Worm (Caenorhabditis elegans): ENCODE data around the gene B0547.2.

Gene B0547.2

DNA sequence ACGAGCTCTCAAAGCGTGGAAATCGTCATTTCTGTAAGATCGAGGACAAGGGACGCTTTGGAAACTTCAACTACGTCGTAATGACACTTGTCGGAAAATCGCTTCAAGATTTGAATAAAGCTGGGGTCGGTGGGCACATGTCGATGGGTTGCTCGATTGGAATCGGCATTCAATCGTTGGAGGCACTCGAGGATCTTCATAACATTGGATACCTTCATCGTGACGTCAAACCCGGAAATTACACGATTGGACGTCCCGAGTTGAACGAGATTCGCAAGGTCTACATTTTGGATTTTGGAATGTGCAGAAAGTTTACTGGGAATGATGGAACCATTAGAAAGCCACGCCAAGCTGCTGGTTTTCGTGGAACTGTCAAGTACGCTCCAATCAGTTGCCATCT lies 13.3 kb upstream of the B0547.2 start:
- TF ChIP-seq R02D3.7 (tag; optimal IDR thresholded peaks at IDR 0.05) (no peak), mbf-1 (tag; optimal IDR thresholded peaks at IDR 0.05) (no peak), blmp-1 (tag; optimal IDR thresholded peaks at IDR 0.05; ENCODE audit: insufficient read depth) (no peak), nhr-10 (tag; optimal IDR thresholded peaks at IDR 0.05) (no peak), nhr-6 (tag; optimal IDR thresholded peaks at IDR 0.05) (no peak), nhr-237 (tag; optimal IDR thresholded peaks at IDR 0.05) (no peak), Y55F3AM.14 (GFP tag; optimal IDR thresholded peaks at IDR 0.05) (no peak), ztf-1 (GFP tag; conservative IDR thresholded peaks at IDR 0.05) (no peak), snpc-4 (tag; optimal IDR thresholded peaks at IDR 0.05) (no peak), dmd-4 (tag; optimal IDR thresholded peaks at IDR 0.05) (no peak), nhr-129 (tag; optimal IDR thresholded peaks at IDR 0.05) (no peak), unc-55 (GFP tag; optimal IDR thresholded peaks at IDR 0.05) (no peak)

DNA sequence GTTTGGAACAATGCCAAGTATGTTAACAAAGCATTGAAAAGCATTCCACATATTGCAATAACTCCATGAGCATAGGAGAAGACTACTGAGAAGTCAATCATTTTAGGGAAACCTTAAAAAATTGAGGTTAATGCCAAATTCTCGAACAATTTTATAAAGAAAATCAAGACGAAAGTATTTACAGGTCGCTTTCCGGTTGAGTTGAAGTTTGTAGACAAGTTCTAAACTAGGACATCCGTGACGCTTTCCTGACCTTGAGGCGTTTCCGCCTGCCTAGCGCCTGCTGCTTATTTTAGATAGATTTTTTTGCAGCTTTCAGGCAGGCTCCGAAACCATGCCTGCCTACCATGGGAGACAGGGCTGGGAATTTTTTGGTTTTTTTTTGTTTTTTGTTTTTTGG lies 10.3 kb upstream of the B0547.2 start, which contains the start of gene srd-13:
srd-13 (minus strand) TSS at position 101 of the 400 bp plus-strand sequence.
- TF ChIP-seq zag-1 (tag; optimal IDR thresholded peaks at IDR 0.05) (no peak), ztf-11 (tag; optimal IDR thresholded peaks at IDR 0.05) (no peak), peb-1 (tag; optimal IDR thresholded peaks at IDR 0.05) (no peak), nhr-23 (tag; optimal IDR thresholded peaks at IDR 0.05) (no peak), unc-62 (GFP tag; optimal IDR thresholded peaks at IDR 0.05) (no peak), ZK546.5 (tag; optimal IDR thresholded peaks at IDR 0.05) (no peak)

DNA sequence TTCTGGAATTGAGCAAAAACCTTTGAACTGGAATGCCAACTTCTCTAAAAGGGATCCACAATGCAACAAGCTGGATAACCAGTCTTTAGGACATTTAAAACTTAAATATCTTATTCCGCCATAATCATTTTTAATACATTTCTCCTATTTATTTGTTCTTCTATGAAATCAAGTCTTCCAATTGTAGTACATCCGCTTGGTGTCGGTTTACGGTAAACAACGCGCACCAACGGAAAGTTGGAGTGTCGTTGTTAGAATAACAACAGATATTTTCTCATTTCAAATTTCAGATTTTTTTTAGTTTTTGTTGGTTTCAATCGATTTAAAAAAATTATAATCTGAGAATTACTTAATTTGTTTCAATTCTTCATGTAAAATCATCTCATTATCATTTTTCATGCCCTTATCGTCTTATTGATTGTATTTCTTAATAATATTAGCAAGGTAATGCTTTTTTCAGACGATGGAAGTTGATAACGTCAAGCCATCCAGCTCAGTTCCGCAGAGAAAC lies 3.3 kb downstream of the B0547.2 start, which contains the start of gene csn-5:
csn-5 (plus strand) TSS at position 461 of the 511 bp plus-strand sequence.
- TF ChIP-seq C34F6.9 (tag; optimal IDR thresholded peaks at IDR 0.05) (peak; percentile 23), F13H6.1 (tag; optimal IDR thresholded peaks at IDR 0.05) (no peak), R02D3.7 (tag; optimal IDR thresholded peaks at IDR 0.05) (peak; percentile 77), dmd-4 (tag; optimal IDR thresholded peaks at IDR 0.05) (no peak)

DNA sequence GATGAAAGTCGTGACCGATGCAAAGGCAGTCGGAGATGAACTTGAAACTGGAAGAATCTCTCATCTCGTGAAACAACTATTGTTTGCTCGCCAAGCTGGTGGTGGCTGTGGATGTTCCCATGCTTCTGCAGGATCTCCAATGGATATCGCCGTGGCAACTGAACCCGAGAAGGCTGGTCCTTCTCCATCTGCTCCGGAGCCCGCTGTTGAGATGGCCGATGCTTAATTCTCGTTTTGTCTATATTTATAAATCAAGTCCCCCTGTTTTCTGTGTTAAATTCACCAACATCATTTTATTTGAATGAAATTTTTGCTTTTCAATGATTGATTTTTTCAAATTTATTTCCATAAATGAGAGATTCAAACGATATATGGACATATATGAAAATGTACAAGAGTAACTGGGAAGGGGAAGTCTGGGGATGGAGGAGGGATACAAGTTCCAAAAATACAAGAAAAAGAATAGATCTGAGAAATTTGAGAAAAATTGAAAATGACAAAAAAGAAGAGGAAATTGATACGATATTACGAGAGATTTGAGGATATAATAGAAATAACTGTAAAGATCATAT lies 5.0 kb downstream of the B0547.2 start:
- TF ChIP-seq ceh-82 (tag; optimal IDR thresholded peaks at IDR 0.05) (no peak), aly-2 (tag; optimal IDR thresholded peaks at IDR 0.05) (no peak), peb-1 (tag; optimal IDR thresholded peaks at IDR 0.05) (no peak), elt-1 (tag; optimal IDR thresholded peaks at IDR 0.05) (no peak), ama-1 (optimal IDR thresholded peaks at IDR 0.05) (no peak), ceh-16 (tag; optimal IDR thresholded peaks at IDR 0.05) (no peak), sma-9 (GFP tag; optimal IDR thresholded peaks at IDR 0.05) (no peak), sma-9 (tag; optimal IDR thresholded peaks at IDR 0.05) (no peak), R02D3.7 (tag; optimal IDR thresholded peaks at IDR 0.05) (no peak), ZK546.5 (tag; optimal IDR thresholded peaks at IDR 0.05) (no peak), crh-2 (tag; optimal IDR thresholded peaks at IDR 0.05) (peak; percentile 8), nhr-25 (tag; optimal IDR thresholded peaks at IDR 0.05) (peak; percentile 15), lsy-2 (tag; optimal IDR thresholded peaks at IDR 0.05) (peak in 1 of 2 experiments; percentile 10), mdl-1 (tag; optimal IDR thresholded peaks at IDR 0.05) (no peak)

DNA sequence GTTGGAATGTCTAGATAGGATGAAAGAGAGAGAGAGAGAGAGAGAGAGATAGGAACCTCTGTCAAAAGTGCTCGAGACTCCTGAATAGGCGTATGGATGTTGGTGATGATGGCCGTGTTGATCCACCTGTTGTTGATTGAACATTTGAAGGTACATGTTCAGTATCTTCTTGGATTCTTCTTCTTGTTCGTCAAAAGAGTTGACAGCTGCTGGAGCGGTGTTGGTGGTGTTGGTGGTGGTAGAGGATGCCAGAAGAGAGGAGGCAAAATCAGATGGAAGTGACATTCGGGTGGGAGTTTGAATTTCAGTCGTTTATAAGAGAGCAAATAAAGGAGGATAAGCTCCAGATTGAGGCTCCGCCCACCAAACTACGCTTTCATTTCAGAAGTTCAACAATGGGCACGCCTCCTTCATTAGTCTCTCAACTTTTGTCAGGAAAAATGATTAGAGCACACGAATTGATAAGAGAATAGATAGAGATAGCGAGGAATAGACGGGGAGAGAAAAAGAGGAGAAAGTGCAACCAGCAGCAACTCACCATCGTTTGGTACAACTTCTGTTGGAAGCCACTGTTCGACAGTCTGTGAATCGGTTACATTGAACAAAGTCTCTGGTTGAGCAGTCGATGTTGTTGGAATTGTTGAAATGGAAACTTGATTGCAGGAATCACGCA lies 7.1 kb downstream of the B0547.2 start:
- TF ChIP-seq fos-1 (tag; optimal IDR thresholded peaks at IDR 0.05): peak; percentile 15
- no peak for TF ChIP-seq nhr-6 (tag; optimal IDR thresholded peaks at IDR 0.05)
- no peak for TF ChIP-seq dmd-4 (tag; optimal IDR thresholded peaks at IDR 0.05)
- TF ChIP-seq nhr-21 (tag; optimal IDR thresholded peaks at IDR 0.05): no peak
- TF ChIP-seq skn-1 (tag; optimal IDR thresholded peaks at IDR 0.05): no peak
- TF ChIP-seq sma-3 (GFP tag; optimal IDR thresholded peaks at IDR 0.05): no peak
- no peak for TF ChIP-seq ama-1 (optimal IDR thresholded peaks at IDR 0.05)
- TF ChIP-seq nhr-25 (tag; optimal IDR thresholded peaks at IDR 0.05): no peak
- TF ChIP-seq ceh-82 (tag; optimal IDR thresholded peaks at IDR 0.05): no peak
- TF ChIP-seq nhr-10 (tag; optimal IDR thresholded peaks at IDR 0.05): no peak
- peak; percentile 23 for TF ChIP-seq sma-9 (GFP tag; optimal IDR thresholded peaks at IDR 0.05)
- TF ChIP-seq sma-9 (tag; optimal IDR thresholded peaks at IDR 0.05): no peak
- no peak for TF ChIP-seq peb-1 (tag; optimal IDR thresholded peaks at IDR 0.05)
- TF ChIP-seq ZK546.5 (tag; optimal IDR thresholded peaks at IDR 0.05): no peak
- TF ChIP-seq unc-62 (GFP tag; optimal IDR thresholded peaks at IDR 0.05): no peak
